Worm (Caenorhabditis elegans): ENCODE data around the gene ubh-2.

ce11 chrV:6476026-6476425 is 33.6 kb downstream of the ubh-2 start:
- TF ChIP-seq blmp-1 (tag; optimal IDR thresholded peaks at IDR 0.05) (peak; percentile 13), snpc-4 (tag; optimal IDR thresholded peaks at IDR 0.05) (no peak), nhr-28 (tag; optimal IDR thresholded peaks at IDR 0.05) (no peak), sox-4 (tag; optimal IDR thresholded peaks at IDR 0.05) (no peak), mab-9 (GFP tag; IDR thresholded peaks at IDR 0.05) (no peak), nhr-237 (tag; optimal IDR thresholded peaks at IDR 0.05) (no peak)

Data from whole organism, L1 larva.